Fruit fly (Drosophila melanogaster) whole organism, pupa: ENCODE measurements around the gene Gnmt.

Experiments
- CG10348 ChIP-seq: fragments of 200-800 bp; sonication (Bioruptor generic); IDR thresholded peaks from 2 replicates; pipeline ENCODE4 v1.3.6; 2022; ENCODE audit warnings: missing biosample characterization, missing genetic modification characterization
- CG12605 ChIP-seq: fragments of 200-800 bp; sonication (Bioruptor generic); IDR thresholded peaks from 2 replicates; pipeline ENCODE4 v1.3.6; 2022; ENCODE audit warnings: missing biosample characterization, missing genetic modification characterization
- CG13204 ChIP-seq: fragments of 200-800 bp; sonication (Bioruptor generic); optimal IDR thresholded peaks from 2 replicates; lab custom pipeline; 2018; ENCODE audit warnings: missing biosample characterization, mild to moderate bottlenecking, missing genetic modification characterization, moderate library complexity
- CG14655 ChIP-seq: fragments of 200-800 bp; sonication (Bioruptor generic); optimal IDR thresholded peaks from 3 replicates; lab custom pipeline; 2017; ENCODE audit warnings: mild to moderate bottlenecking, missing biosample characterization, missing genetic modification reagents, missing genetic modification characterization
- CG8301 ChIP-seq: fragments of 200-800 bp; sonication (Bioruptor generic); optimal IDR thresholded peaks from 2 replicates; lab custom pipeline; 2018; ENCODE audit warnings: missing biosample characterization, mild to moderate bottlenecking, missing genetic modification characterization
- CG9948 ChIP-seq: fragments of 200-800 bp; sonication (Bioruptor generic); optimal IDR thresholded peaks from 2 replicates; lab custom pipeline; 2018; ENCODE audit warnings: missing biosample characterization, mild to moderate bottlenecking, missing genetic modification characterization, moderate library complexity
- EcR ChIP-seq: fragments of 200-800 bp; sonication (Bioruptor generic); optimal IDR thresholded peaks from 3 replicates; lab custom pipeline; 2019; ENCODE audit warnings: missing biosample characterization, missing genetic modification characterization, mild to moderate bottlenecking, moderate library complexity, missing genetic modification reagents
- Pif1A ChIP-seq: fragments of 200-800 bp; sonication (Bioruptor generic); optimal IDR thresholded peaks from 3 replicates; lab custom pipeline; 2016; ENCODE audit warnings: missing biosample characterization, missing genetic modification characterization
- gl ChIP-seq: fragments of 200-800 bp; sonication (Bioruptor generic); optimal IDR thresholded peaks from 2 replicates; lab custom pipeline; 2018; ENCODE audit warnings: missing biosample characterization, mild to moderate bottlenecking, missing genetic modification characterization

dm6 chr3R:12649099-12650029 lies 25.0 kb upstream of the Gnmt start:
- TF ChIP-seq Pif1A (GFP tag; lab: Kevin White, UChicago) (no peak), CG14655 (GFP tag; lab: Kevin White, UChicago) (no peak), EcR (no peak), CG9948 (tag; lab: Kevin White, UChicago) (no peak), CG8301 (tag; lab: Kevin White, UChicago) (no peak), CG13204 (GFP tag; lab: Kevin White, UChicago) (no peak), CG12605 (GFP tag; lab: Robert Waterston, UW) (no peak), gl (tag; lab: Kevin White, UChicago) (no peak), CG10348 (GFP tag; lab: Robert Waterston, UW) (no peak)
